Worm (Caenorhabditis elegans) whole organism, L3 larva: ENCODE results near the gene sra-33.

Experiments
- R02D3.7 ChIP-seq: fragments of 150-350 bp; optimal IDR thresholded peaks from 2 replicates; lab custom pipeline; 2014; ENCODE audit warnings: missing biosample characterization, missing genetic modification characterization
- ZK546.5 ChIP-seq: sonication (generic microtip); optimal IDR thresholded peaks from 2 replicates; lab custom pipeline; 2017; ENCODE audit warnings: missing biosample characterization, missing genetic modification characterization
- aly-2 ChIP-seq: fragments of 150-350 bp; optimal IDR thresholded peaks from 2 replicates; lab custom pipeline; 2014; ENCODE audit warnings: missing biosample characterization, missing genetic modification characterization
- ama-1 ChIP-seq: fragments of 150-350 bp; optimal IDR thresholded peaks from 2 replicates; lab custom pipeline; 2018
- ceh-16 ChIP-seq: sonication (generic microtip); optimal IDR thresholded peaks from 2 replicates; lab custom pipeline; 2017; ENCODE audit warnings: missing biosample characterization, missing genetic modification characterization
- ceh-28 ChIP-seq: fragments of 150-350 bp; optimal IDR thresholded peaks from 2 replicates; lab custom pipeline; 2014; ENCODE audit warnings: missing biosample characterization, missing genetic modification reagents, missing genetic modification characterization
- ceh-82 ChIP-seq: fragments of 150-350 bp; optimal IDR thresholded peaks from 2 replicates; lab custom pipeline; 2014; ENCODE audit warnings: missing biosample characterization, missing genetic modification characterization
- ceh-9 ChIP-seq: sonication (generic microtip); optimal IDR thresholded peaks from 2 replicates; lab custom pipeline; 2018; ENCODE audit warnings: missing biosample characterization, missing genetic modification characterization
- daf-12 ChIP-seq: fragments of 150-350 bp; optimal IDR thresholded peaks from 2 replicates; lab custom pipeline; 2014; ENCODE audit warnings: missing biosample characterization, missing genetic modification reagents, missing genetic modification characterization
- egl-5 ChIP-seq: fragments of 150-350 bp; optimal IDR thresholded peaks from 2 replicates; lab custom pipeline; 2017; ENCODE audit warnings: missing biosample characterization, missing genetic modification reagents, missing genetic modification characterization, inconsistent platforms
- elt-2 ChIP-seq: sonication (generic microtip); optimal IDR thresholded peaks from 2 replicates; lab custom pipeline; 2016; ENCODE audit warnings: missing genetic modification reagents, mild to moderate bottlenecking, missing genetic modification characterization, missing compliant biosample characterization
- elt-3 ChIP-seq, 3 experiments: fragments of 150-350 bp in 1 of 3; sonication (generic microtip) in 2 of 3; optimal IDR thresholded peaks; 2 replicates in 2 of 3; 4 replicates in 1 of 3; lab custom pipeline; 2014 to 2017; ENCODE audit warnings: missing biosample characterization in 3 of 3, missing genetic modification characterization in 3 of 3
- eor-1 ChIP-seq, 2 experiments: fragments of 150-350 bp; optimal IDR thresholded peaks; 2 replicates each; lab custom pipeline; 2014 to 2018; ENCODE audit warnings: missing biosample characterization in 2 of 2, missing genetic modification characterization in 2 of 2
- fkh-10 ChIP-seq: sonication (generic microtip); optimal IDR thresholded peaks from 2 replicates; lab custom pipeline; 2017; ENCODE audit warnings: missing biosample characterization, missing genetic modification reagents, missing genetic modification characterization
- fkh-2 ChIP-seq: fragments of 150-350 bp; optimal IDR thresholded peaks from 2 replicates; lab custom pipeline; 2014; ENCODE audit warnings: missing biosample characterization, missing genetic modification reagents, missing genetic modification characterization
- fos-1 ChIP-seq: fragments of 150-350 bp; optimal IDR thresholded peaks from 2 replicates; lab custom pipeline; 2014; ENCODE audit warnings: missing biosample characterization, missing genetic modification characterization
- hmg-11 ChIP-seq: sonication (generic microtip); optimal IDR thresholded peaks from 2 replicates; lab custom pipeline; 2016; ENCODE audit warnings: missing genetic modification characterization, missing compliant biosample characterization
- jun-1 ChIP-seq: fragments of 150-350 bp; optimal IDR thresholded peaks from 2 replicates; lab custom pipeline; 2014; ENCODE audit warnings: missing biosample characterization, missing genetic modification reagents, missing genetic modification characterization
- lin-15B ChIP-seq: fragments of 150-350 bp; optimal IDR thresholded peaks from 2 replicates; lab custom pipeline; 2014; ENCODE audit warnings: missing biosample characterization, missing genetic modification characterization
- lin-39 ChIP-seq: fragments of 150-350 bp; optimal IDR thresholded peaks from 2 replicates; lab custom pipeline; 2018; ENCODE audit warnings: missing biosample characterization, missing genetic modification reagents, missing genetic modification characterization
- lsy-12 ChIP-seq: sonication (generic microtip); optimal IDR thresholded peaks from 2 replicates; lab custom pipeline; 2016; ENCODE audit warnings: mild to moderate bottlenecking, missing genetic modification characterization, missing compliant biosample characterization
- mdl-1 ChIP-seq: fragments of 150-350 bp; optimal IDR thresholded peaks from 2 replicates; lab custom pipeline; 2014; ENCODE audit warnings: missing biosample characterization, missing genetic modification characterization
- mml-1 ChIP-seq: fragments of 150-350 bp; sonication (generic microtip); optimal IDR thresholded peaks from 3 replicates; lab custom pipeline; 2014; ENCODE audit warnings: missing biosample characterization, missing genetic modification characterization
- nfya-1 ChIP-seq: sonication (generic microtip); optimal IDR thresholded peaks from 2 replicates; lab custom pipeline; 2017; ENCODE audit warnings: missing genetic modification characterization, mild to moderate bottlenecking, missing compliant biosample characterization, antibody characterized with exemption, moderate library complexity; ENCODE audit not compliant: insufficient read depth
- nhr-11 ChIP-seq: fragments of 150-350 bp; optimal IDR thresholded peaks from 2 replicates; lab custom pipeline; 2014; ENCODE audit warnings: missing biosample characterization, missing genetic modification characterization
- nhr-12 ChIP-seq: fragments of 150-350 bp; optimal IDR thresholded peaks from 2 replicates; lab custom pipeline; 2014; ENCODE audit warnings: missing biosample characterization, missing genetic modification characterization
- nhr-23 ChIP-seq: fragments of 150-350 bp; optimal IDR thresholded peaks from 2 replicates; lab custom pipeline; 2014; ENCODE audit warnings: missing biosample characterization, missing genetic modification reagents, missing genetic modification characterization
- nhr-237 ChIP-seq: fragments of 150-350 bp; optimal IDR thresholded peaks from 2 replicates; lab custom pipeline; 2014; ENCODE audit warnings: missing biosample characterization, missing genetic modification characterization
- nhr-25 ChIP-seq: sonication (generic microtip); optimal IDR thresholded peaks from 2 replicates; lab custom pipeline; 2017; ENCODE audit warnings: missing biosample characterization, missing genetic modification characterization
- nhr-28 ChIP-seq: fragments of 150-350 bp; optimal IDR thresholded peaks from 2 replicates; lab custom pipeline; 2014; ENCODE audit warnings: missing biosample characterization, missing genetic modification characterization
- nhr-43 ChIP-seq: sonication (generic microtip); optimal IDR thresholded peaks from 2 replicates; lab custom pipeline; 2016; ENCODE audit warnings: mild to moderate bottlenecking, missing genetic modification characterization, missing compliant biosample characterization; ENCODE audit not compliant: poor library complexity, severe bottlenecking
- nhr-67 ChIP-seq: fragments of 150-350 bp; optimal IDR thresholded peaks from 2 replicates; lab custom pipeline; 2014; ENCODE audit warnings: missing biosample characterization, missing genetic modification characterization
- nhr-76 ChIP-seq: fragments of 150-350 bp; sonication (generic microtip); optimal IDR thresholded peaks from 5 replicates; lab custom pipeline; 2014; ENCODE audit warnings: missing biosample characterization, missing genetic modification characterization
- nhr-77 ChIP-seq: fragments of 150-350 bp; optimal IDR thresholded peaks from 2 replicates; lab custom pipeline; 2014; ENCODE audit warnings: missing biosample characterization, missing genetic modification characterization
- pha-4 ChIP-seq: fragments of 150-350 bp; optimal IDR thresholded peaks from 2 replicates; lab custom pipeline; 2014; ENCODE audit warnings: missing biosample characterization, missing genetic modification reagents, missing genetic modification characterization
- pqm-1 ChIP-seq: fragments of 150-350 bp; optimal IDR thresholded peaks from 2 replicates; lab custom pipeline; 2017; ENCODE audit warnings: missing biosample characterization, missing genetic modification characterization, inconsistent platforms
- sea-2 ChIP-seq: fragments of 150-350 bp; sonication (generic microtip); optimal IDR thresholded peaks from 4 replicates; lab custom pipeline; 2014; ENCODE audit warnings: missing biosample characterization, missing genetic modification reagents, missing genetic modification characterization
- snpc-4 ChIP-seq: fragments of 150-350 bp; optimal IDR thresholded peaks from 2 replicates; lab custom pipeline; 2014; ENCODE audit warnings: missing biosample characterization, missing genetic modification characterization
- tbx-2 ChIP-seq: sonication (generic microtip); optimal IDR thresholded peaks from 2 replicates; lab custom pipeline; 2016; ENCODE audit warnings: mild to moderate bottlenecking, missing genetic modification characterization, missing compliant biosample characterization
- unc-39 ChIP-seq: sonication (generic microtip); optimal IDR thresholded peaks from 4 replicates; lab custom pipeline; 2017; ENCODE audit warnings: missing biosample characterization, missing genetic modification characterization
- unc-62 ChIP-seq: fragments of 150-350 bp; sonication (generic microtip); optimal IDR thresholded peaks from 4 replicates; lab custom pipeline; 2014; ENCODE audit warnings: missing biosample characterization, missing genetic modification reagents, missing genetic modification characterization
- zag-1 ChIP-seq: fragments of 150-350 bp; optimal IDR thresholded peaks from 2 replicates; lab custom pipeline; 2014; ENCODE audit warnings: missing biosample characterization, missing genetic modification characterization

Gene sra-33

ce11 chrII:4511911-4512310 lies 25.1 kb downstream of the sra-33 start, which contains the start of gene cyp-23A1:
TSS of gene cyp-23A1 (plus strand) at chrII:4512211.
- no peak for TF ChIP-seq ceh-28
- no peak for TF ChIP-seq snpc-4 (tag; lab: Kevin White, UChicago)
- no peak for TF ChIP-seq unc-39 (tag; lab: Kevin White, UChicago)
- no peak for TF ChIP-seq nhr-25
- no peak for TF ChIP-seq jun-1
- no peak for TF ChIP-seq nhr-77 (tag; lab: Kevin White, UChicago)
- no peak for TF ChIP-seq ceh-9 (tag; lab: Kevin White, UChicago)
- no peak for TF ChIP-seq nhr-11
- no peak for TF ChIP-seq ZK546.5
- TF ChIP-seq aly-2 (tag; lab: Kevin White, UChicago): no peak
- no peak for TF ChIP-seq lin-15B (tag; lab: Kevin White, UChicago)
- no peak for TF ChIP-seq ama-1 (lab: Kevin White, UChicago)
- no peak for TF ChIP-seq fkh-10 (GFP tag; lab: Kevin White, UChicago)
- no peak for TF ChIP-seq mdl-1 (tag; lab: Kevin White, UChicago)
- no peak for TF ChIP-seq nhr-28 (tag; lab: Kevin White, UChicago)
- no peak for TF ChIP-seq unc-62 (GFP tag; lab: Kevin White, UChicago)

ce11 chrII:4510684-4511083 lies 26.4 kb downstream of the sra-33 start:
- TF ChIP-seq mdl-1 (tag; lab: Kevin White, UChicago) (no peak), nhr-23 (tag; lab: Kevin White, UChicago) (peak; percentile 7), nfya-1 (tag; lab: Kevin White, UChicago) (no peak)

DNA sequence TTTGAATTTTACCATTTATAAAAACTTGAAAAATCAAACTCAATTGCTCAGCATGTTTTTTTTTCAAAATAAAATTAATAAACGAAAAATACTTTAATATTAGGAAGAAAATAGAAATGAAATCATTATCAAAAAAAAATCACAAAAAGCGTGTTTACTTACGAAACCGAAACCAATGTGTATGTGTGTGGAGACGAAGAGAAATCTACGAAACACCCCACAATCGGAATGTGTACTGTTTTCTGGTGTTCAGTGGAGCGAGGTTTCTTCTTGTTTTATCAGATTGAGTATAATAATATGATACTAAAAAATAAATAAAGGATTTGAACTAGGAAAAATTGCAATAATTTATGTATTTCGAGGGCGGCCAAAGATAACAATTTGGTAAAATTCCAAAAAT lies 29.4 kb downstream of the sra-33 start:
- TF ChIP-seq nfya-1 (tag; lab: Kevin White, UChicago) (peak; percentile 12), pha-4 (peak; percentile 94), pqm-1 (tag; lab: Kevin White, UChicago) (peak; percentile 63), ceh-16 (tag; lab: Kevin White, UChicago) (no peak), ceh-9 (tag; lab: Kevin White, UChicago) (no peak), nhr-77 (tag; lab: Kevin White, UChicago) (no peak), elt-2 (peak; percentile 60), lin-39 (tag; lab: Kevin White, UChicago) (no peak), eor-1 (tag; optimal IDR thresholded peaks at IDR 0.05; lab: Kevin White, UChicago) (no peak)

DNA sequence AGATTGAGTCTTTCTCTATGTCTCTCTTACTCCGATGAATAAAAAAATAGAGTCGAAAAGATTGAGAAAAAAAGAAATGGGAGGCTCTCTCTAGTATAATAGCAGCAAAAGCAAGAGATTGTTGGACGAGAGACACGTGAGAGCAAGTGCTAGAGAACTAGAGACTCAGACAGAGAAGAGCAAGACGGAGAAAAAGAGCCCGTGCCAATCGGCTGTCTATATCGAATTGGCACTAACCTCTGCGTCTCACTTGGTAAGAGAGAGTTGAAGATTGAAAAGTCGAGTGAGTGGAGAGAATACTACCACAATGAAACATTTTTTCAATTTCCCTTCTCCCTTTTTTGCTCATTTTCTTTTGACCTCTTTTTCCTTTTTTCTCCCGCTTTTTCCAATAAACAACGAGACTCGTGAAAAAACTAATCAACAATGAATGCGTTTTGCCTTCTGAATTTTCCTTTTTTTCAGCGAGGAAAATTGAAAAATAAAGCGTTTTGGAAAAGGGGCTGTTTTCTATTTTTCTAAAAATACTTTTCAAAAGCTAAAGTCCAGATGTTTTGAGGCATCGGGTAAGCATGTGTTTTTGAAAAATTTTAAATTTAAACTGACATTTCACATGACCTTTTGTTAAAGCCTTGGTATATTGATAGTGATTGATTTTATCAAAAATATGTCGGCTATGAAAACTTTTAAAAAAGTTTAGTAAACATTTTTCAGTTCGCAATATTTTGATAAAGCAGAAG lies 30.3 kb downstream of the sra-33 start:
- no peak for TF ChIP-seq lsy-12 (tag; lab: Kevin White, UChicago)
- peak; percentile 46 for TF ChIP-seq lin-39 (tag; lab: Kevin White, UChicago)
- TF ChIP-seq elt-3 (tag; optimal IDR thresholded peaks at IDR 0.05; lab: Kevin White, UChicago): no peak
- TF ChIP-seq pha-4: peak; percentile 77
- TF ChIP-seq tbx-2 (tag; lab: Kevin White, UChicago): no peak
- no peak for TF ChIP-seq nhr-237 (tag; lab: Kevin White, UChicago)
- TF ChIP-seq unc-62 (GFP tag; lab: Kevin White, UChicago): peak; percentile 11
- no peak for TF ChIP-seq R02D3.7 (tag; lab: Kevin White, UChicago)
- no peak for TF ChIP-seq daf-12 (tag; lab: Kevin White, UChicago)
- no peak for TF ChIP-seq unc-39 (tag; lab: Kevin White, UChicago)
- no peak for TF ChIP-seq eor-1 (tag; optimal IDR thresholded peaks at IDR 0.05; lab: Kevin White, UChicago)
- TF ChIP-seq zag-1: no peak
- TF ChIP-seq snpc-4 (tag; lab: Kevin White, UChicago): peak; percentile 34
- TF ChIP-seq nhr-11: peak; percentile 22
- no peak for TF ChIP-seq ZK546.5
- no peak for TF ChIP-seq ceh-9 (tag; lab: Kevin White, UChicago)
- no peak for TF ChIP-seq nhr-67
- no peak for TF ChIP-seq aly-2 (tag; lab: Kevin White, UChicago)
- TF ChIP-seq nhr-25: no peak
- TF ChIP-seq nhr-43: no peak
- TF ChIP-seq lin-15B (tag; lab: Kevin White, UChicago): peak; percentile 35
- TF ChIP-seq fos-1 (tag; lab: Kevin White, UChicago): no peak
- peak; percentile 93 for TF ChIP-seq nfya-1 (tag; lab: Kevin White, UChicago)
- TF ChIP-seq nhr-23 (tag; lab: Kevin White, UChicago): no peak
- peak; percentile 86 for TF ChIP-seq hmg-11 (tag; lab: Kevin White, UChicago)
- no peak for TF ChIP-seq nhr-12 (tag; lab: Kevin White, UChicago)
- no peak for TF ChIP-seq ceh-16 (tag; lab: Kevin White, UChicago)
- TF ChIP-seq nhr-28 (tag; lab: Kevin White, UChicago): no peak
- no peak for TF ChIP-seq egl-5 (tag; lab: Kevin White, UChicago)
- TF ChIP-seq mdl-1 (tag; lab: Kevin White, UChicago): peak; percentile 22
- TF ChIP-seq nhr-76 (tag; lab: Kevin White, UChicago): no peak
- TF ChIP-seq ceh-82 (tag; lab: Kevin White, UChicago): no peak
- TF ChIP-seq nhr-77 (tag; lab: Kevin White, UChicago): no peak
- TF ChIP-seq fkh-2 (tag; lab: Kevin White, UChicago): no peak
- peak; percentile 40 for TF ChIP-seq pqm-1 (tag; lab: Kevin White, UChicago)
- TF ChIP-seq elt-2: peak; percentile 56
- no peak for TF ChIP-seq sea-2 (GFP tag; lab: Kevin White, UChicago)
- no peak for TF ChIP-seq mml-1
- TF ChIP-seq ama-1 (lab: Kevin White, UChicago): peak; percentile 19
- peak; percentile 28 for TF ChIP-seq jun-1
- peak; percentile 39 for TF ChIP-seq fkh-10 (GFP tag; lab: Kevin White, UChicago)
